Worm (Caenorhabditis elegans): Measurements from ENCODE around the gene seip-1.
"Not testable (repeated sequence)": the region's sequence is repeated elsewhere in the genome, so short reads cannot be mapped to it uniquely, and the experiment has no call there.

Gene seip-1

ce11 chrV:6095829-6096228 lies 42.8 kb upstream of the seip-1 start, which contains the start of gene Y38A10A.7:
Gene Y38A10A.7 (plus strand): TSS chrV:6096197.
- no peak for TF ChIP-seq ets-4 (tag; optimal IDR thresholded peaks at IDR 0.05)
- no peak for TF ChIP-seq eyg-1 (tag; optimal IDR thresholded peaks at IDR 0.05)
- no peak for TF ChIP-seq ceh-48 (tag; optimal IDR thresholded peaks at IDR 0.05)
- no peak for TF ChIP-seq sdc-2 (tag; optimal IDR thresholded peaks at IDR 0.05)
- no peak for TF ChIP-seq ceh-24 (tag; optimal IDR thresholded peaks at IDR 0.05)
- no peak for TF ChIP-seq ceh-30 (tag; optimal IDR thresholded peaks at IDR 0.05)
- TF ChIP-seq zip-5 (tag; optimal IDR thresholded peaks at IDR 0.05) = no peak
- no peak for TF ChIP-seq dmd-4 (tag; optimal IDR thresholded peaks at IDR 0.05; ENCODE audit: borderline replicate concordance)
- no peak for TF ChIP-seq ceh-2 (tag; optimal IDR thresholded peaks at IDR 0.05)
- TF ChIP-seq F13H6.1 (tag; optimal IDR thresholded peaks at IDR 0.05) = no peak
- TF ChIP-seq ceh-34 (tag; optimal IDR thresholded peaks at IDR 0.05) = no peak
- TF ChIP-seq C38D4.7 (GFP tag; optimal IDR thresholded peaks at IDR 0.05) = no peak
- TF ChIP-seq fax-1 (tag; optimal IDR thresholded peaks at IDR 0.05) = no peak
- no peak for TF ChIP-seq ceh-45 (GFP tag; IDR thresholded peaks at IDR 0.05)

ce11 chrV:6069968-6070367 lies 16.9 kb upstream of the seip-1 start, which contains the start of gene fbxa-214:
Gene fbxa-214 (minus strand): TSS chrV:6070068.
- TF ChIP-seq K09A11.1 (tag; optimal IDR thresholded peaks at IDR 0.05; ENCODE audit: insufficient read depth); ref-2 (tag; optimal IDR thresholded peaks at IDR 0.05); ets-4 (tag; optimal IDR thresholded peaks at IDR 0.05): not testable (repeated sequence)

- no peak for TF ChIP-seq dve-1 (tag; optimal IDR thresholded peaks at IDR 0.05)
- no peak for TF ChIP-seq ahr-1 (tag; optimal IDR thresholded peaks at IDR 0.05)
- TF ChIP-seq zip-5 (tag; optimal IDR thresholded peaks at IDR 0.05) = no peak
- TF ChIP-seq unc-3 (GFP tag; conservative IDR thresholded peaks at IDR 0.05) = no peak
- no peak for TF ChIP-seq unc-3 (tag; optimal IDR thresholded peaks at IDR 0.05)
- no peak for TF ChIP-seq ceh-24 (tag; optimal IDR thresholded peaks at IDR 0.05)
- no peak for TF ChIP-seq unc-42 (tag; optimal IDR thresholded peaks at IDR 0.05)
- no peak for TF ChIP-seq odd-2 (tag; optimal IDR thresholded peaks at IDR 0.05)
- no peak for TF ChIP-seq nhr-11 (tag; optimal IDR thresholded peaks at IDR 0.05)
- TF ChIP-seq hlh-30 (tag; optimal IDR thresholded peaks at IDR 0.05; ENCODE audit: insufficient read depth) = no peak
- no peak for TF ChIP-seq lin-11 (tag; optimal IDR thresholded peaks at IDR 0.05)
- no peak for TF ChIP-seq F13H6.1 (tag; optimal IDR thresholded peaks at IDR 0.05)
- no peak for TF ChIP-seq pat-9 (tag; optimal IDR thresholded peaks at IDR 0.05)
- TF ChIP-seq T23F11.4 (GFP tag; optimal IDR thresholded peaks at IDR 0.05) = no peak
These were observed 14.1 kb upstream of the seip-1 start, which contains the start of gene srh-10 for ce11 chrV:6067112-6067511. Gene srh-10 (minus strand): TSS chrV:6067140.

ce11 chrV:6063330-6063729 lies 10.3 kb upstream of the seip-1 start, which contains the start of gene Y38A10A.2:
Gene Y38A10A.2 (minus strand): TSS chrV:6063430.
- TF ChIP-seq hlh-15 (tag; optimal IDR thresholded peaks at IDR 0.05) (no peak), F13H6.1 (tag; optimal IDR thresholded peaks at IDR 0.05) (no peak), T23F11.4 (GFP tag; optimal IDR thresholded peaks at IDR 0.05) (no peak), dve-1 (tag; optimal IDR thresholded peaks at IDR 0.05) (no peak), pha-2 (tag; optimal IDR thresholded peaks at IDR 0.05) (no peak), ceh-30 (tag; optimal IDR thresholded peaks at IDR 0.05) (no peak), ref-2 (tag; optimal IDR thresholded peaks at IDR 0.05) (no peak), che-1 (tag; optimal IDR thresholded peaks at IDR 0.05) (no peak), fkh-6 (tag; optimal IDR thresholded peaks at IDR 0.05) (no peak), unc-55 (GFP tag; optimal IDR thresholded peaks at IDR 0.05) (no peak), ztf-16 (tag; optimal IDR thresholded peaks at IDR 0.05) (no peak), hlh-6 (tag; optimal IDR thresholded peaks at IDR 0.05) (no peak), ceh-19 (GFP tag; optimal IDR thresholded peaks at IDR 0.05) (no peak)

- TF ChIP-seq eyg-1 (tag; optimal IDR thresholded peaks at IDR 0.05) (no peak), K02D7.2 (tag; optimal IDR thresholded peaks at IDR 0.05) (no peak), lin-11 (tag; optimal IDR thresholded peaks at IDR 0.05) (no peak)
These were observed 2.3 kb upstream of the seip-1 start, which contains the start of gene srd-20 for ce11 chrV:6055289-6055688. Gene srd-20 (plus strand): TSS chrV:6055589.

Data from whole organism, late embryonic.